Fruit fly (Drosophila melanogaster): ENCODE measurements around the gene tzn.

tzn gene

DNA sequence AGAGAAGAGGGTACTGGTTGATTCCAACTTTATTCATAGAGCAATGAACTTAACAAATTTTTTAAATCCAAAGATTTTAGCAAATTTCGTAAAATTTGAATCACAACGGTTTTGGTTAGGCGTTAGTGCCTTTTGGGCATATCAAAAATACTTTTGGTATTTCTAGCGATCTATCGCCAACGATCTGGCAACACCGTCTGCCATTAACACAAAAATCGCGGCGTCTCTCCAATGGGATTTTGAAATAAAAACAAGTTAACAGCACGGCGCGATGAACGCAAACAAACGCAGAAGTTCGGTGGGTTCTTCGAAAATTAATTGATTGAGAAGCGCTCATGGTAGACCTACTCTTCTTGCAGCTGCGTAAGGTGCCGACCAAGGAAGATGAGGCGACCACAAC lies 1.8 kb downstream of the tzn start, which contains the start of gene Spc105R (continued):
- TF ChIP-seq unc-4 (GFP tag; IDR thresholded peaks at IDR 0.05; ENCODE audit: partially characterized antibody) (peak; percentile 50), phol (tag; optimal IDR thresholded peaks at IDR 0.05) (peak; percentile 72), HLH3B (GFP tag; IDR thresholded peaks at IDR 0.05) (no peak), Sin3A (optimal IDR thresholded peaks at IDR 0.05) (peak; percentile 47), nmo (GFP tag; optimal IDR thresholded peaks at IDR 0.05) (peak; percentile 31), yki (optimal IDR thresholded peaks at IDR 0.05) (no peak), ato (GFP tag; IDR thresholded peaks at IDR 0.05; ENCODE audit: partially characterized antibody) (no peak), klu (GFP tag; IDR thresholded peaks at IDR 0.05) (no peak), Hsf (GFP tag; optimal IDR thresholded peaks at IDR 0.05) (no peak), ci (GFP tag; IDR thresholded peaks at IDR 0.05) (no peak), CG30431 (GFP tag; optimal IDR thresholded peaks at IDR 0.05) (no peak), esg (GFP tag; conservative IDR thresholded peaks at IDR 0.05) (no peak), CG17186 (GFP tag; optimal IDR thresholded peaks at IDR 0.05) (peak; percentile 9), CG17385 (GFP tag; optimal IDR thresholded peaks at IDR 0.05) (no peak), CG10209 (GFP tag; optimal IDR thresholded peaks at IDR 0.05) (no peak), MBD-R2 (GFP tag; IDR thresholded peaks at IDR 0.05) (peak; percentile 74), pb (GFP tag; optimal IDR thresholded peaks at IDR 0.05) (no peak), amos (GFP tag; IDR thresholded peaks at IDR 0.05; ENCODE audit: partially characterized antibody) (peak; percentile 31; the same call in 1 of the 2 replicates), CG9932 (GFP tag; IDR thresholded peaks at IDR 0.05) (no peak), Sox102F (GFP tag; optimal IDR thresholded peaks at IDR 0.05) (no peak), knrl (GFP tag; IDR thresholded peaks at IDR 0.05; ENCODE audit: partially characterized antibody) (0 out of 3 replicates have a peak, but pooled peaks have one; percentile 12), fd3F (GFP tag; optimal IDR thresholded peaks at IDR 0.05) (no peak), CG1529 (GFP tag; optimal IDR thresholded peaks at IDR 0.05) (no peak), ase (GFP tag; IDR thresholded peaks at IDR 0.05) (no peak), Lhr (GFP tag; optimal IDR thresholded peaks at IDR 0.05) (peak; percentile 96), crol (GFP tag; IDR thresholded peaks at IDR 0.05) (no peak), bigmax (GFP tag; optimal IDR thresholded peaks at IDR 0.05) (no peak), CG4424 (GFP tag; optimal IDR thresholded peaks at IDR 0.05) (no peak), Med (GFP tag) (no peak), tin (GFP tag; optimal IDR thresholded peaks at IDR 0.05) (no peak), Doc3 (GFP tag; IDR thresholded peaks at IDR 0.05; ENCODE audit: partially characterized antibody) (no peak), Dek (tag; optimal IDR thresholded peaks at IDR 0.05) (no peak), ftz-f1 (GFP tag; optimal IDR thresholded peaks at IDR 0.05) (no peak), CG14441 (GFP tag; IDR thresholded peaks at IDR 0.05) (no peak), Mes4 (GFP tag; optimal IDR thresholded peaks at IDR 0.05) (no peak), Ets97D (GFP tag; optimal IDR thresholded peaks at IDR 0.05) (peak; percentile 86), zfh1 (GFP tag; IDR thresholded peaks at IDR 0.05) (no peak), gro (GFP tag; optimal IDR thresholded peaks at IDR 0.05) (no peak), slbo (GFP tag; IDR thresholded peaks at IDR 0.05) (no peak), Optix (GFP tag; IDR thresholded peaks at IDR 0.05) (no peak), CG5245 (GFP tag; optimal IDR thresholded peaks at IDR 0.05) (no peak), stwl (tag; optimal IDR thresholded peaks at IDR 0.05) (peak; percentile 47), chinmo (GFP tag; IDR thresholded peaks at IDR 0.05; ENCODE audit: partially characterized antibody) (0 out of 4 replicates have a peak, but pooled peaks have one; percentile 35), CG1603 (tag; optimal IDR thresholded peaks at IDR 0.05) (peak; percentile 80), wek (GFP tag; optimal IDR thresholded peaks at IDR 0.05) (no peak), Hmr (GFP tag; optimal IDR thresholded peaks at IDR 0.05) (no peak), CG12236 (GFP tag; optimal IDR thresholded peaks at IDR 0.05) (no peak), Taf1 (GFP tag; IDR thresholded peaks at IDR 0.05) (no peak), Ravus (GFP tag; IDR thresholded peaks at IDR 0.05) (no peak), BEAF-32 (GFP tag; optimal IDR thresholded peaks at IDR 0.05) (peak; percentile 55), hth (optimal IDR thresholded peaks at IDR 0.05) (no peak), repo (GFP tag; optimal IDR thresholded peaks at IDR 0.05) (no peak), CG10366 (GFP tag; IDR thresholded peaks at IDR 0.05) (no peak)
